Worm (Caenorhabditis elegans) whole organism, L2 larva: ENCODE results near the gene F36D3.14.

Experiments used
- C34F6.9 ChIP-seq: fragments of 150-350 bp; optimal IDR thresholded peaks from 2 replicates; lab custom pipeline; 2014; ENCODE audit warnings: missing biosample characterization, missing genetic modification characterization
- Y55F3AM.14 ChIP-seq: fragments of 200-800 bp; sonication (Bioruptor generic); optimal IDR thresholded peaks from 2 replicates; lab custom pipeline; 2018; ENCODE audit warnings: mild to moderate bottlenecking, missing genetic modification characterization, missing compliant biosample characterization
- ZK546.5 ChIP-seq: sonication (generic microtip); optimal IDR thresholded peaks from 2 replicates; lab custom pipeline; 2017; ENCODE audit warnings: missing biosample characterization, missing genetic modification characterization
- alr-1 ChIP-seq: fragments of 150-350 bp; optimal IDR thresholded peaks from 2 replicates; lab custom pipeline; 2014; ENCODE audit warnings: missing biosample characterization, missing genetic modification characterization
- aly-2 ChIP-seq: fragments of 150-350 bp; optimal IDR thresholded peaks from 2 replicates; lab custom pipeline; 2014; ENCODE audit warnings: missing biosample characterization, missing genetic modification characterization
- blmp-1 ChIP-seq: sonication (generic microtip); optimal IDR thresholded peaks from 2 replicates; lab custom pipeline; 2017; ENCODE audit warnings: missing genetic modification characterization, mild to moderate bottlenecking, missing compliant biosample characterization, antibody characterized with exemption, moderate library complexity; ENCODE audit not compliant: insufficient read depth
- ceh-16 ChIP-seq: fragments of 150-350 bp; optimal IDR thresholded peaks from 2 replicates; lab custom pipeline; 2014; ENCODE audit warnings: missing biosample characterization, missing genetic modification characterization
- ceh-82 ChIP-seq: fragments of 150-350 bp; optimal IDR thresholded peaks from 2 replicates; lab custom pipeline; 2014; ENCODE audit warnings: missing biosample characterization, missing genetic modification characterization
- crh-2 ChIP-seq: sonication (generic microtip); optimal IDR thresholded peaks from 2 replicates; lab custom pipeline; 2017; ENCODE audit warnings: missing biosample characterization, missing genetic modification characterization
- dmd-4 ChIP-seq: sonication (generic microtip); optimal IDR thresholded peaks from 2 replicates; lab custom pipeline; 2017; ENCODE audit warnings: missing biosample characterization, missing genetic modification characterization
- elt-1 ChIP-seq: fragments of 150-350 bp; optimal IDR thresholded peaks from 2 replicates; lab custom pipeline; 2014; ENCODE audit warnings: missing biosample characterization, missing genetic modification characterization
- gmeb-1 ChIP-seq: fragments of 150-350 bp; optimal IDR thresholded peaks from 2 replicates; lab custom pipeline; 2014; ENCODE audit warnings: missing biosample characterization, missing genetic modification characterization
- lin-13 ChIP-seq: fragments of 150-350 bp; optimal IDR thresholded peaks from 2 replicates; lab custom pipeline; 2014; ENCODE audit warnings: missing biosample characterization, missing genetic modification reagents, missing genetic modification characterization
- lin-39 ChIP-seq: fragments of 150-350 bp; optimal IDR thresholded peaks from 2 replicates; lab custom pipeline; 2014; ENCODE audit warnings: missing biosample characterization, missing genetic modification reagents, missing genetic modification characterization
- lsy-2 ChIP-seq, 2 experiments: fragments of 150-350 bp in 1 of 2; sonication (generic microtip) in 1 of 2; optimal IDR thresholded peaks; 2 replicates each; lab custom pipeline; 2014 to 2017; ENCODE audit warnings: missing biosample characterization in 2 of 2, missing genetic modification characterization in 2 of 2
- mab-5 ChIP-seq: fragments of 150-350 bp; optimal IDR thresholded peaks from 2 replicates; lab custom pipeline; 2014; ENCODE audit warnings: missing biosample characterization, missing genetic modification characterization
- mdl-1 ChIP-seq, 2 experiments: fragments of 150-350 bp in 1 of 2; sonication (generic microtip) in 1 of 2; optimal IDR thresholded peaks; 2 replicates each; lab custom pipeline; 2017; ENCODE audit warnings: missing biosample characterization in 2 of 2, missing genetic modification characterization in 2 of 2
- nhr-10 ChIP-seq: sonication (generic microtip); optimal IDR thresholded peaks from 2 replicates; lab custom pipeline; 2017; ENCODE audit warnings: missing biosample characterization, missing genetic modification characterization
- nhr-129 ChIP-seq: fragments of 150-350 bp; optimal IDR thresholded peaks from 2 replicates; lab custom pipeline; 2014; ENCODE audit warnings: missing biosample characterization, missing genetic modification characterization
- nhr-237 ChIP-seq: fragments of 150-350 bp; optimal IDR thresholded peaks from 2 replicates; lab custom pipeline; 2014; ENCODE audit warnings: missing biosample characterization, missing genetic modification characterization
- nhr-25 ChIP-seq: fragments of 150-350 bp; sonication (generic microtip); optimal IDR thresholded peaks from 3 replicates; lab custom pipeline; 2014; ENCODE audit warnings: missing biosample characterization, missing genetic modification characterization
- nhr-6 ChIP-seq: fragments of 150-350 bp; optimal IDR thresholded peaks from 2 replicates; lab custom pipeline; 2014; ENCODE audit warnings: missing biosample characterization, missing genetic modification characterization
- nhr-77 ChIP-seq: fragments of 150-350 bp; optimal IDR thresholded peaks from 2 replicates; lab custom pipeline; 2014; ENCODE audit warnings: missing biosample characterization, missing genetic modification characterization
- peb-1 ChIP-seq: fragments of 150-350 bp; optimal IDR thresholded peaks from 2 replicates; lab custom pipeline; 2014; ENCODE audit warnings: missing biosample characterization, missing genetic modification characterization
- sem-4 ChIP-seq: fragments of 150-350 bp; optimal IDR thresholded peaks from 2 replicates; lab custom pipeline; 2014; ENCODE audit warnings: missing biosample characterization, missing genetic modification reagents, missing genetic modification characterization
- skn-1 ChIP-seq: sonication (generic microtip); optimal IDR thresholded peaks from 2 replicates; lab custom pipeline; 2017; ENCODE audit warnings: missing biosample characterization, missing genetic modification characterization
- sma-9 ChIP-seq, 2 experiments: fragments of 150-350 bp in 1 of 2; sonication (generic microtip) in 1 of 2; optimal IDR thresholded peaks; 2 replicates each; lab custom pipeline; 2014 to 2016; ENCODE audit warnings: missing genetic modification characterization in 2 of 2, mild to moderate bottlenecking in 1 of 2, missing biosample characterization in 1 of 2, missing compliant biosample characterization in 1 of 2, missing genetic modification reagents in 1 of 2, moderate library complexity in 1 of 2
- snpc-4 ChIP-seq: fragments of 150-350 bp; optimal IDR thresholded peaks from 2 replicates; lab custom pipeline; 2014; ENCODE audit warnings: missing biosample characterization, missing genetic modification characterization
- unc-39 ChIP-seq: fragments of 150-350 bp; optimal IDR thresholded peaks from 2 replicates; lab custom pipeline; 2014; ENCODE audit warnings: missing biosample characterization, missing genetic modification characterization
- unc-55 ChIP-seq: fragments of 150-350 bp; sonication (generic microtip); optimal IDR thresholded peaks from 3 replicates; lab custom pipeline; 2014; ENCODE audit warnings: missing biosample characterization, missing genetic modification reagents, missing genetic modification characterization
- unc-62 ChIP-seq: fragments of 150-350 bp; optimal IDR thresholded peaks from 2 replicates; lab custom pipeline; 2014; ENCODE audit warnings: missing biosample characterization, missing genetic modification reagents, missing genetic modification characterization
- ztf-1 ChIP-seq: fragments of 200-800 bp; sonication (Bioruptor generic); conservative IDR thresholded peaks from 2 replicates; pipeline ENCODE4 v1.3.6; 2022; ENCODE audit warnings: missing genetic modification characterization, missing compliant biosample characterization
- ztf-4 ChIP-seq: fragments of 150-350 bp; optimal IDR thresholded peaks from 2 replicates; lab custom pipeline; 2014; ENCODE audit warnings: missing biosample characterization, missing genetic modification characterization

Gene F36D3.14

ce11 chrV:16536701-16537100, 33.6 kb upstream of the F36D3.14 start, which contains the start of gene Y32B12B.1:
Gene Y32B12B.1 (plus strand): TSS chrV:16537001.
- no peak for TF ChIP-seq lin-13 (GFP tag; lab: Kevin White, UChicago)
- TF ChIP-seq nhr-6 (tag; lab: Kevin White, UChicago): no peak
- TF ChIP-seq nhr-237 (tag; lab: Kevin White, UChicago): no peak
- TF ChIP-seq crh-2 (tag; lab: Kevin White, UChicago): no peak
- no peak for TF ChIP-seq ceh-16 (tag; lab: Kevin White, UChicago)
- no peak for TF ChIP-seq sma-9 (GFP tag; optimal IDR thresholded peaks at IDR 0.05; lab: Kevin White, UChicago)
- TF ChIP-seq sma-9 (tag; optimal IDR thresholded peaks at IDR 0.05; lab: Kevin White, UChicago): no peak
- no peak for TF ChIP-seq unc-55 (GFP tag; lab: Kevin White, UChicago)
- no peak for TF ChIP-seq ZK546.5 (tag; lab: Kevin White, UChicago)
- no peak for TF ChIP-seq ceh-82 (tag; lab: Kevin White, UChicago)
- no peak for TF ChIP-seq elt-1 (tag; lab: Kevin White, UChicago)
- TF ChIP-seq mab-5 (tag; lab: Kevin White, UChicago): no peak
- TF ChIP-seq peb-1 (tag; lab: Kevin White, UChicago): no peak
- TF ChIP-seq lin-39: no peak

- TF ChIP-seq unc-39 (tag; lab: Kevin White, UChicago) (no peak), ztf-1 (GFP tag; lab: Robert Waterston, UW) (no peak), alr-1 (tag; lab: Kevin White, UChicago) (no peak), ZK546.5 (tag; lab: Kevin White, UChicago) (no peak), gmeb-1 (tag; lab: Kevin White, UChicago) (no peak), ceh-16 (tag; lab: Kevin White, UChicago) (no peak), aly-2 (tag; lab: Kevin White, UChicago) (no peak), nhr-10 (tag; lab: Kevin White, UChicago) (no peak), sem-4 (no peak), mab-5 (tag; lab: Kevin White, UChicago) (no peak), lin-39 (no peak), dmd-4 (tag; lab: Kevin White, UChicago) (no peak), nhr-25 (tag; lab: Kevin White, UChicago) (no peak), nhr-77 (tag; lab: Kevin White, UChicago) (no peak), sma-9 (GFP tag; optimal IDR thresholded peaks at IDR 0.05; lab: Kevin White, UChicago) (no peak), sma-9 (tag; optimal IDR thresholded peaks at IDR 0.05; lab: Kevin White, UChicago) (no peak)
Observed at ce11 chrV:16535172-16535571, 32.1 kb upstream of the F36D3.14 start, which contains the start of gene Y32B12B.8. Gene Y32B12B.8 (plus strand): TSS chrV:16535472.

- TF ChIP-seq unc-55 (GFP tag; lab: Kevin White, UChicago): no peak
- TF ChIP-seq snpc-4 (tag; lab: Kevin White, UChicago): no peak
- TF ChIP-seq unc-62 (GFP tag; lab: Kevin White, UChicago): no peak
- no peak for TF ChIP-seq ceh-16 (tag; lab: Kevin White, UChicago)
- no peak for TF ChIP-seq C34F6.9 (tag; lab: Kevin White, UChicago)
- TF ChIP-seq mdl-1 (tag; optimal IDR thresholded peaks at IDR 0.05; lab: Kevin White, UChicago): no peak
- TF ChIP-seq dmd-4 (tag; lab: Kevin White, UChicago): no peak
- no peak for TF ChIP-seq crh-2 (tag; lab: Kevin White, UChicago)
- no peak for TF ChIP-seq elt-1 (tag; lab: Kevin White, UChicago)
- no peak for TF ChIP-seq ztf-4 (tag; lab: Kevin White, UChicago)
- no peak for TF ChIP-seq blmp-1 (tag; lab: Kevin White, UChicago)
Observed at ce11 chrV:16534000-16534399, 30.9 kb upstream of the F36D3.14 start, which contains the start of gene cpr-2. Gene cpr-2 (minus strand): TSS chrV:16534100.

- TF ChIP-seq nhr-10 (tag; lab: Kevin White, UChicago): no peak
- TF ChIP-seq C34F6.9 (tag; lab: Kevin White, UChicago): no peak
- no peak for TF ChIP-seq lsy-2 (tag; optimal IDR thresholded peaks at IDR 0.05; lab: Kevin White, UChicago)
- no peak for TF ChIP-seq snpc-4 (tag; lab: Kevin White, UChicago)
- TF ChIP-seq blmp-1 (tag; lab: Kevin White, UChicago): no peak
- no peak for TF ChIP-seq skn-1 (tag; lab: Kevin White, UChicago)
- TF ChIP-seq mab-5 (tag; lab: Kevin White, UChicago): no peak
- TF ChIP-seq sem-4: no peak
- TF ChIP-seq nhr-237 (tag; lab: Kevin White, UChicago): no peak
- TF ChIP-seq nhr-129 (tag; lab: Kevin White, UChicago): no peak
- TF ChIP-seq unc-39 (tag; lab: Kevin White, UChicago): no peak
- no peak for TF ChIP-seq Y55F3AM.14 (GFP tag; lab: Kevin White, UChicago)
- no peak for TF ChIP-seq ZK546.5 (tag; lab: Kevin White, UChicago)
Observed at ce11 chrV:16527796-16528195, 24.7 kb upstream of the F36D3.14 start, which contains the start of gene F36D3.16. Gene F36D3.16 (plus strand): TSS chrV:16528096.
